Fruit fly (Drosophila melanogaster) whole organism, pupa: ENCODE data around the gene CG13021.

Source experiments
- CG10348 ChIP-seq: fragments of 200-800 bp; sonication (Bioruptor generic); IDR thresholded peaks from 2 replicates; pipeline ENCODE4 v1.3.6; 2022; ENCODE audit warnings: missing biosample characterization, missing genetic modification characterization
- CG12605 ChIP-seq: fragments of 200-800 bp; sonication (Bioruptor generic); IDR thresholded peaks from 2 replicates; pipeline ENCODE4 v1.3.6; 2022; ENCODE audit warnings: missing biosample characterization, missing genetic modification characterization
- CG13204 ChIP-seq: fragments of 200-800 bp; sonication (Bioruptor generic); optimal IDR thresholded peaks from 2 replicates; lab custom pipeline; 2018; ENCODE audit warnings: missing biosample characterization, mild to moderate bottlenecking, missing genetic modification characterization, moderate library complexity
- CG14655 ChIP-seq: fragments of 200-800 bp; sonication (Bioruptor generic); optimal IDR thresholded peaks from 3 replicates; lab custom pipeline; 2017; ENCODE audit warnings: mild to moderate bottlenecking, missing biosample characterization, missing genetic modification reagents, missing genetic modification characterization
- CG15710 ChIP-seq: fragments of 200-800 bp; sonication (Bioruptor generic); optimal IDR thresholded peaks from 2 replicates; lab custom pipeline; 2018; ENCODE audit warnings: missing biosample characterization, mild to moderate bottlenecking, missing genetic modification characterization, moderate library complexity
- CG17806 ChIP-seq: fragments of 200-800 bp; sonication (Bioruptor generic); optimal IDR thresholded peaks from 2 replicates; lab custom pipeline; 2018; ENCODE audit warnings: missing biosample characterization, mild to moderate bottlenecking, missing genetic modification characterization, moderate library complexity
- CG32121 ChIP-seq: fragments of 200-800 bp; sonication (Bioruptor generic); IDR thresholded peaks from 2 replicates; pipeline ENCODE4 v1.3.6; 2022; ENCODE audit warnings: missing biosample characterization, missing genetic modification characterization
- CG34367 ChIP-seq: fragments of 200-800 bp; sonication (Bioruptor generic); optimal IDR thresholded peaks from 2 replicates; lab custom pipeline; 2018; ENCODE audit warnings: missing biosample characterization, mild to moderate bottlenecking, missing genetic modification characterization
- CG4496 ChIP-seq: fragments of 200-800 bp; sonication (Bioruptor generic); IDR thresholded peaks from 3 replicates; pipeline ENCODE4 v1.3.6; 2022; ENCODE audit warnings: missing biosample characterization, missing genetic modification characterization
- CG8159 ChIP-seq: fragments of 200-800 bp; sonication (Bioruptor generic); optimal IDR thresholded peaks from 3 replicates; lab custom pipeline; 2018; ENCODE audit warnings: missing biosample characterization, mild to moderate bottlenecking, missing genetic modification characterization, moderate library complexity
- CG8301 ChIP-seq: fragments of 200-800 bp; sonication (Bioruptor generic); optimal IDR thresholded peaks from 2 replicates; lab custom pipeline; 2018; ENCODE audit warnings: missing biosample characterization, mild to moderate bottlenecking, missing genetic modification characterization
- CG9948 ChIP-seq: fragments of 200-800 bp; sonication (Bioruptor generic); optimal IDR thresholded peaks from 2 replicates; lab custom pipeline; 2018; ENCODE audit warnings: missing biosample characterization, mild to moderate bottlenecking, missing genetic modification characterization, moderate library complexity
- D1 ChIP-seq: fragments of 200-800 bp; sonication (Bioruptor generic); optimal IDR thresholded peaks from 2 replicates; lab custom pipeline; 2018; ENCODE audit warnings: missing biosample characterization, mild to moderate bottlenecking, missing genetic modification characterization, moderate library complexity
- EcR ChIP-seq: fragments of 200-800 bp; sonication (Bioruptor generic); optimal IDR thresholded peaks from 3 replicates; lab custom pipeline; 2019; ENCODE audit warnings: missing biosample characterization, missing genetic modification characterization, mild to moderate bottlenecking, moderate library complexity, missing genetic modification reagents
- Ets98B ChIP-seq: fragments of 200-800 bp; sonication (Bioruptor generic); IDR thresholded peaks from 2 replicates; pipeline ENCODE4 v1.3.6; 2022; ENCODE audit warnings: missing biosample characterization, missing genetic modification characterization
- Pif1A ChIP-seq: fragments of 200-800 bp; sonication (Bioruptor generic); optimal IDR thresholded peaks from 3 replicates; lab custom pipeline; 2016; ENCODE audit warnings: missing biosample characterization, missing genetic modification characterization
- Pif1B ChIP-seq: fragments of 200-800 bp; sonication (Bioruptor generic); optimal IDR thresholded peaks from 3 replicates; lab custom pipeline; 2016; ENCODE audit warnings: missing biosample characterization, missing genetic modification characterization
- Snoo ChIP-seq: fragments of 200-800 bp; sonication (Bioruptor generic); optimal IDR thresholded peaks from 3 replicates; lab custom pipeline; 2017; ENCODE audit warnings: missing biosample characterization, mild to moderate bottlenecking, missing genetic modification characterization, inconsistent platforms
- fd96Ca ChIP-seq: fragments of 200-800 bp; sonication (Bioruptor generic); IDR thresholded peaks from 3 replicates; pipeline ENCODE4 v1.3.6; 2022; ENCODE audit warnings: missing biosample characterization, missing genetic modification characterization
- gl ChIP-seq: fragments of 200-800 bp; sonication (Bioruptor generic); optimal IDR thresholded peaks from 2 replicates; lab custom pipeline; 2018; ENCODE audit warnings: missing biosample characterization, mild to moderate bottlenecking, missing genetic modification characterization
- rn ChIP-seq: fragments of 200-800 bp; sonication (Bioruptor generic); IDR thresholded peaks from 2 replicates; pipeline ENCODE4 v1.3.6; 2022; ENCODE audit warnings: missing biosample characterization, missing genetic modification characterization

The CG13021 gene

DNA sequence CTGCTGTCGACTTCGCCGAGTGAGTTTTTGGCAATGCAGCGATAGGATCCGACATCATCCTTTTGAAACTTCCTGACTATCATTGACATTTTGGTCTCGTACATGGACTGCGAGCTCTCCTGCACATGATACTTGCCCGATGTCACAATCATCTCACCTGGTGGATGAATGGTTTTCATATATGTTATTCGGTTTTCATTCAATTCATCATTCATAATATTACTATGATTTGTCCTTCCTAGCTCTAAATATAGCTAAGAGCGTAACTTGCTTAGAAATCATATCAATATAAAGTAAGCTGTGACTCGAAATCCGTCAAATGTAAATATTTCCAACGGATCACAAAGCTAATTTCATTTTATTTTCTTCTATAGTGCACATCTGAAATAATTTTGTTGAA, at the start of gene CG13021:
Gene CG13021, plus strand, starts transcription at position 301 of the 400 bp plus-strand sequence.
- no peak for TF ChIP-seq CG15710
- no peak for TF ChIP-seq CG8159 (tag; lab: Kevin White, UChicago)
- no peak for TF ChIP-seq CG17806
- TF ChIP-seq EcR (GFP tag; lab: Kevin White, UChicago) = no peak
- TF ChIP-seq CG14655 (GFP tag; lab: Kevin White, UChicago) = no peak
- TF ChIP-seq CG12605 = no peak
- no peak for TF ChIP-seq CG4496
- TF ChIP-seq CG13204 = no peak
- TF ChIP-seq Snoo (tag; lab: Kevin White, UChicago) = no peak
- TF ChIP-seq CG10348 (GFP tag; lab: Robert Waterston, UW) = no peak
- TF ChIP-seq fd96Ca (GFP tag; lab: Robert Waterston, UW) = no peak
- no peak for TF ChIP-seq Pif1B (GFP tag; lab: Kevin White, UChicago)
- no peak for TF ChIP-seq CG34367 (tag; lab: Kevin White, UChicago)
- TF ChIP-seq, all 21 proteins: peak for 0

DNA sequence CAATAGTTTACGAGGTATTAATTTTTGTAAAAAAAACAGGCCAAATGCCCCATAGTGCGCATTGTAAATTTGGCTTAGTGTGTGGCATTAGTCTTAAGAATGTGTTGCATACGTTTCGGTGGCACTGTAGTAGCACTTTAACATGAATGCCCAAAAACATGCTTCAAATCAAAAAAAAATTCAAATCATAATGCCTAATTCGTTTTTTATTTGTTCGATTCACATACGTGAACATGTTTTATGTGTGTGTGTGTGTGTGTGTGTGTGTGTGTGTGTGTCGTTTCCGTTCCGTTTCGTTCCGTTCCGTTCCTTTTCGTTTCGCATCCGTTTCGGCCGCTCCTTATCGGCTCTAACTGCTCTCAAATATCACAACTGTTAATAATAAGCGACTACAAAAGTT, 48.6 kb upstream of the CG13021 start:
- TF ChIP-seq CG12605 = peak; percentile 28; the same call in 1 of the 2 replicates
- no peak for TF ChIP-seq D1 (tag; lab: Kevin White, UChicago)
- TF ChIP-seq CG8159 (tag; lab: Kevin White, UChicago) = no peak
- no peak for TF ChIP-seq CG32121 (GFP tag; lab: Robert Waterston, UW)
- TF ChIP-seq CG17806 = no peak
- TF ChIP-seq, all 21 proteins: peak for 1

DNA sequence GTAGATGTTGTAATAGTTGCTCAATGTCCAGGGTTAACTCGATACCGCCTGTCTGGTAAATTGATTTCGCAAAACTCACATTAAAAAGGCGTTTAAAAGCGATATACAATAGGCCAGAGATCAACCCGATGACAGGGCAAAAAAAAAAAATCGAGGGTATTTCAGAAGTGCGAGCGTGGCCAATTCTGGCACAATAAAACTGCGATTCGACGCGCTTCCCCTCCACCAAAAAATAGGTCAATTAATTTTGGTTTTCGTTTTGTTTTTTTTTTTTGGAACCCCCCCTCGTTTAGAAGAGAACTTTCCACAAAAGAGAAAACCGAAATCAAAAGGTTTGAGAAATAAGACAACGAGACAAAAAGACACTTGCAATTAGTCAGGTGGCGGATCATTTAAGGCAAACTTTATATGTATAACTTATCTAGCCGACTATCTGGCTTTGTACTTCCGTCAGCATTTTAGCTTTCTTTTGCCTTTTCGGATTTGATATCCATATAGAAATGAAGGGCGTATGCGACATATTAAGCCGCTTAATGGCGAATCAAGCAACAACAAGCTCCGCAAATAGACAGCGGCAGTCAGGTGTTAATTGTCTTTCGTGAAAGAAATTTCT, 43.5 kb upstream of the CG13021 start:
- TF ChIP-seq CG32121 (GFP tag; lab: Robert Waterston, UW) = no peak
- no peak for TF ChIP-seq gl (tag; lab: Kevin White, UChicago)
- TF ChIP-seq rn = no peak
- no peak for TF ChIP-seq CG12605
- TF ChIP-seq CG14655 (GFP tag; lab: Kevin White, UChicago) = no peak
- TF ChIP-seq CG34367 (tag; lab: Kevin White, UChicago) = no peak
- no peak for TF ChIP-seq Pif1A (GFP tag; lab: Kevin White, UChicago)
- TF ChIP-seq CG4496 = no peak
- TF ChIP-seq fd96Ca (GFP tag; lab: Robert Waterston, UW) = no peak
- no peak for TF ChIP-seq CG17806
- TF ChIP-seq CG15710 = no peak
- no peak for TF ChIP-seq CG8301 (tag; lab: Kevin White, UChicago)
- TF ChIP-seq Snoo (tag; lab: Kevin White, UChicago) = no peak
- TF ChIP-seq EcR (GFP tag; lab: Kevin White, UChicago) = no peak
- no peak for TF ChIP-seq Ets98B (GFP tag; lab: Robert Waterston, UW)
- no peak for TF ChIP-seq CG9948
- no peak for TF ChIP-seq Pif1B (GFP tag; lab: Kevin White, UChicago)

DNA sequence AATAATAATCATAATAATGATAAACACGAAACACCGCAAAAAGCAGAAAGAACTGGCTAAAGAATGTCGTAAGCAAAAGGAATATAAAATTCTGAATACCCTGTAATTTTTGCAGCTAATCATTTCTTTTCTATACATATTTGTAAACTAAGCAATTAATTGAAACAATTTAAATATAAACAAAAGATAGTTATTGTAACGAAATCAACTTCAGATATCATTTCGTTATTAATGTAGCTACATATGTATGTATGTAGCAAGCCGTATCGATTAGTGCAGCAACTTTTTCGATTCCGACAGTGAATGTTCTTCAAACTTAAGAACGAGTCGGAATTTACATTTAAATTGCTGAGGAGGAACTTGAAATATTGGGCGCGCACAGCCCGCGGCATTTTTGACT, 40.5 kb upstream of the CG13021 start:
- TF ChIP-seq CG15710 (peak; percentile 10), D1 (tag; lab: Kevin White, UChicago) (no peak)

DNA sequence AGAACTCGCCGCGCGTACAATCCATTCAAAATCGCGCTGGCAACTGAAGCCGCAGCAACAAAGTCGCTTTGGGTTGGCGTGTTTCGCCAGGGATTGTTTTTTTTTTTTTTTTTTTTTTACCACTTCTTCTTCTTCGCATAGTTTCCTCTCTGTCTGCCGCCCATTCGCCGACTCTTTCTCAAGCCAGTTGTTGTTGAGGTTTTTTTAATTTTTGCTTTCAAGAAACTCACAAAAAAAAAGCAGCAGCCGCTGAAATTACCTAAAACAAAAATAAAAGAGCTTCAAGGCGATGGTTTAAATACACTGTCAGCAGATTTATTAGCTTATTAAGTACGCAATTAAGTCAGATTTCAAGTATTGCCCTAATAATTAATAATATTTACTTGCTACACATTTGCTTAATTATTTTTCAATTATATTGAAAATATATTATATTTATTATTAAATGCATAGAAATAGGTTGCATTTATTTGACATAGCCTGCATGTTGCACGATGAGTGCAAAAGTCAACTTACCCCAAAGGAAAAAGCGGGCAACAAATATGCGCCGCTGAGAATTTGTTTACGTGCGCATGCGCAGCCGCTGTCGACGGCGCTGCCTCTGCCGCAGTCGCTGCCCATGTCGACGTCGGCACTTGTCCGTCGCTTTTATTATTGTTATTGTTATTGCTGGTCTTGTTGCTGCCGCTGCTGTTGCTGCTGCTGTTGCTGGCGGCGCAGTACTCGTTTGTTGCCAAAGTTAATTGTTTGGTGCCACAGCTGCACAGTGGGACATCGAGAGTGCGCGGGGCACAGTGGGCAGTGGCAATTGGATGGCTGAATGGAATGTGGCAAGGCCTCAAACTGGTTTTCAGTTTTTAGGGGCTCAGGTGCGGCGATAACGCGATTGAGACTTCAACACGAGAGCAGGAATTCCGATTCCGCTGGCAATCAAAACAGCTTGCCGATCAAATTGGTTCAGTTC, 39.4 kb upstream of the CG13021 start, which contains the start of gene CG12206:
Gene CG12206, minus strand, starts transcription at position 49 of the 964 bp plus-strand sequence.
- TF ChIP-seq D1 (tag; lab: Kevin White, UChicago) (peak; percentile 76), CG14655 (GFP tag; lab: Kevin White, UChicago) (peak; percentile 82), CG8159 (tag; lab: Kevin White, UChicago) (peak; percentile 93), rn (peak; percentile 31; the same call in 1 of the 2 replicates), CG34367 (tag; lab: Kevin White, UChicago) (peak; percentile 89), gl (tag; lab: Kevin White, UChicago) (peak; percentile 87), CG15710 (peak; percentile 92), CG9948 (peak; percentile 88), EcR (GFP tag; lab: Kevin White, UChicago) (peak; percentile 49), CG10348 (GFP tag; lab: Robert Waterston, UW) (no peak), fd96Ca (GFP tag; lab: Robert Waterston, UW) (peak; percentile 72; the same call in 2 of the 3 replicates), CG17806 (peak; percentile 80), CG13204 (peak; percentile 85), Ets98B (GFP tag; lab: Robert Waterston, UW) (peak; percentile 50), Pif1B (GFP tag; lab: Kevin White, UChicago) (peak; percentile 77), Pif1A (GFP tag; lab: Kevin White, UChicago) (peak; percentile 80), CG32121 (GFP tag; lab: Robert Waterston, UW) (peak; percentile 73), Snoo (tag; lab: Kevin White, UChicago) (peak; percentile 78), CG12605 (peak; percentile 88), CG4496 (peak; percentile 87), CG8301 (tag; lab: Kevin White, UChicago) (peak; percentile 75)

DNA sequence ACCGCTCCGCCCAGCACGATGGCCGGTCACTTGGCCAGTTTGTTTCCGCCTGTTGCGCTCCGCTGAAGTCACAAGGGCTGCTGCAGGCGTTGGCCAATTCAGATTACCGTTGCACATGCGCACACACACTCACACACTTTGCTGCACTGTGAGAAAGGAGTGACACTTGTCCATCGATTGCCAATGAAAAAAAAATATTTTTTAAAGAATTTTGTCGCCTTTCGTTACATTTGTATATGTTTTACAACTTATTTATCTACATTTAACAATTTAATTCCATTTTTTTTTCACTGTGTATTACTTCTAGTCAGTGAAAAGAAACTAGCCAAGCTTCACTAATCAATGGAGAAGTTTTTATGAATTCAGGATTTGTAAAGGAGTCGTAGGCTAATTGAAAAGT, 38.1 kb upstream of the CG13021 start:
- TF ChIP-seq rn (peak; percentile 61), EcR (GFP tag; lab: Kevin White, UChicago) (no peak), Ets98B (GFP tag; lab: Robert Waterston, UW) (peak; percentile 74), CG10348 (GFP tag; lab: Robert Waterston, UW) (peak; percentile 22; the same call in 1 of the 2 replicates), Pif1A (GFP tag; lab: Kevin White, UChicago) (peak; percentile 72), gl (tag; lab: Kevin White, UChicago) (peak; percentile 18), CG13204 (no peak), CG12605 (peak; percentile 68), CG8301 (tag; lab: Kevin White, UChicago) (peak; percentile 78), CG34367 (tag; lab: Kevin White, UChicago) (peak; percentile 63), CG32121 (GFP tag; lab: Robert Waterston, UW) (peak; percentile 65), CG9948 (peak; percentile 69), Snoo (tag; lab: Kevin White, UChicago) (peak; percentile 69), D1 (tag; lab: Kevin White, UChicago) (peak; percentile 26), CG17806 (peak; percentile 73), Pif1B (GFP tag; lab: Kevin White, UChicago) (peak; percentile 67), CG15710 (peak; percentile 64), fd96Ca (GFP tag; lab: Robert Waterston, UW) (peak; percentile 52; the same call in 2 of the 3 replicates), CG4496 (peak; percentile 87), CG8159 (tag; lab: Kevin White, UChicago) (peak; percentile 74), CG14655 (GFP tag; lab: Kevin White, UChicago) (peak; percentile 85)
